Worm (Caenorhabditis elegans) whole organism, early embryonic: Measurements from ENCODE around the gene K09D9.14.

Experiments used
- ama-1 ChIP-seq: fragments of 150-350 bp; optimal IDR thresholded peaks from 2 replicates; lab custom pipeline; 2014
- flt-1 ChIP-seq: fragments of 200-800 bp; sonication (Bioruptor generic); IDR thresholded peaks from 2 replicates; pipeline ENCODE4 v1.3.6; 2022; ENCODE audit warnings: missing genetic modification characterization, missing compliant biosample characterization
- hmg-4 ChIP-seq: fragments of 200-800 bp; sonication (Bioruptor generic); optimal IDR thresholded peaks from 2 replicates; lab custom pipeline; 2018; ENCODE audit warnings: mild to moderate bottlenecking, missing genetic modification characterization, missing compliant biosample characterization
- pes-1 ChIP-seq: fragments of 200-800 bp; sonication (Bioruptor generic); IDR thresholded peaks from 2 replicates; pipeline ENCODE4 v1.3.6; 2022; ENCODE audit warnings: missing genetic modification reagents, missing genetic modification characterization, missing compliant biosample characterization

DNA sequence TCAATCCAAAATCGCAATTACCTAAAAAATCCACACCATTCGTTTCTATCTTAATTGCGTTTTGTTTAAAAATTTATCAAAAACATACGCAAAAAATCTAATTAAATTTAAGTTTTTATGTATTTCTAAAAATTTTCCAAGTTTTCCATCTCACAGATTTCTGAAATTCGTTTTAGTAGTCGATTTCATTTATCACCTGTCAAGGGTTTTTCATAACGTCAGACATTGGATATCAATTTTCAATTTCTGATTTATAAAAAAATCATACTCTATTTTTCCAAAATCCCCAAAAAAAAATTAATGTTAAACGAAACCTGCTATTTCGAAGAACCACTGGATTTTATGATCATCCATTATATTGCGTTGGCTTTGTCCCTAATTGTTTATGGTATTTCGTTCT lies 11.5 kb downstream of the K09D9.14 start, which contains the start of gene srh-4:
- no peak for TF ChIP-seq ama-1 (lab: Kevin White, UChicago)
- no peak for TF ChIP-seq hmg-4 (GFP tag; lab: Kevin White, UChicago)
- TF ChIP-seq pes-1 (GFP tag; lab: Robert Waterston, UW) = no peak
- no peak for TF ChIP-seq flt-1 (GFP tag; lab: Robert Waterston, UW)
